Fruit fly (Drosophila melanogaster): ENCODE results near the gene tHMG2.
A peak's percentile ranks its signal among the peaks of the same experiment; 100 is the strongest.

Gene tHMG2

dm6 chr3R:22468829-22469487, 23.8 kb upstream of the tHMG2 start (continued):
- peak; percentile 67 for TF ChIP-seq gcm2 (GFP tag; optimal IDR thresholded peaks at IDR 0.05)
- TF ChIP-seq CG1529 (GFP tag; optimal IDR thresholded peaks at IDR 0.05), result peak; percentile 42
- TF ChIP-seq CG13775 (GFP tag; optimal IDR thresholded peaks at IDR 0.05), result peak; percentile 75
- no peak for TF ChIP-seq tna (GFP tag; IDR thresholded peaks at IDR 0.05; ENCODE audit: partially characterized antibody)
- TF ChIP-seq slbo (GFP tag; IDR thresholded peaks at IDR 0.05), result peak; percentile 91
- peak; percentile 84 for TF ChIP-seq CG31441 (GFP tag; IDR thresholded peaks at IDR 0.05)
- TF ChIP-seq ro (GFP tag; IDR thresholded peaks at IDR 0.05), result no peak; the same call in 1 of the 2 replicates
- peak; percentile 56 for TF ChIP-seq CG4707 (GFP tag; optimal IDR thresholded peaks at IDR 0.05)
- TF ChIP-seq pnt (GFP tag; optimal IDR thresholded peaks at IDR 0.05), result peak; percentile 85
- TF ChIP-seq Tbp (GFP tag; optimal IDR thresholded peaks at IDR 0.05), result no peak
- peak; percentile 67 for TF ChIP-seq chn (GFP tag; optimal IDR thresholded peaks at IDR 0.05)
- TF ChIP-seq emc (GFP tag; optimal IDR thresholded peaks at IDR 0.05), result peak; percentile 78
- peak; percentile 98 for TF ChIP-seq CG10274 (GFP tag; optimal IDR thresholded peaks at IDR 0.05)
- peak; percentile 72; the same call in 2 of the 3 replicates for TF ChIP-seq CG11560 (tag; IDR thresholded peaks at IDR 0.05)
- peak; percentile 50 for TF ChIP-seq trh (GFP tag; optimal IDR thresholded peaks at IDR 0.05)
- peak; percentile 78 for TF ChIP-seq cas (GFP tag; IDR thresholded peaks at IDR 0.05)
- TF ChIP-seq CG17361 (GFP tag; IDR thresholded peaks at IDR 0.05), result no peak; the same call in 2 of the 3 replicates
- peak; percentile 78 for TF ChIP-seq fu2 (GFP tag; optimal IDR thresholded peaks at IDR 0.05)
- peak; percentile 83 for TF ChIP-seq tin (GFP tag; optimal IDR thresholded peaks at IDR 0.05)

dm6 chr3R:22470064-22470463, 22.7 kb upstream of the tHMG2 start:
- TF ChIP-seq B-H2 (GFP tag; optimal IDR thresholded peaks at IDR 0.05) (no peak), Oaz (GFP tag; IDR thresholded peaks at IDR 0.05) (0 out of 2 replicates have a peak, but pooled peaks have one; percentile 9), cg (GFP tag; optimal IDR thresholded peaks at IDR 0.05) (peak; percentile 48), CG9215 (GFP tag; IDR thresholded peaks at IDR 0.05) (no peak), CG2129 (GFP tag; IDR thresholded peaks at IDR 0.05; ENCODE audit: partially characterized antibody) (no peak), CG6854 (GFP tag; optimal IDR thresholded peaks at IDR 0.05) (no peak), ci (GFP tag; IDR thresholded peaks at IDR 0.05) (peak; percentile 18; the same call in 1 of the 3 replicates), Ets97D (GFP tag; optimal IDR thresholded peaks at IDR 0.05) (peak; percentile 19), CG31441 (GFP tag; IDR thresholded peaks at IDR 0.05) (no peak), knrl (GFP tag; IDR thresholded peaks at IDR 0.05; ENCODE audit: partially characterized antibody) (no peak), Trl (optimal IDR thresholded peaks at IDR 0.05) (peak; percentile 39 to 56), Trl (GFP tag; optimal IDR thresholded peaks at IDR 0.05) (no peak), bab2 (GFP tag; optimal IDR thresholded peaks at IDR 0.05) (no peak), CG33557 (GFP tag; optimal IDR thresholded peaks at IDR 0.05) (no peak), pfk (GFP tag; optimal IDR thresholded peaks at IDR 0.05) (no peak), CG12659 (GFP tag; optimal IDR thresholded peaks at IDR 0.05) (peak; percentile 3), lov (optimal IDR thresholded peaks at IDR 0.05) (no peak), lov (GFP tag; IDR thresholded peaks at IDR 0.05) (no peak), CG1832 (GFP tag; optimal IDR thresholded peaks at IDR 0.05) (peak; percentile 35), Opbp (GFP tag; IDR thresholded peaks at IDR 0.05; ENCODE audit: partially characterized antibody) (peak; percentile 66), pnt (GFP tag; optimal IDR thresholded peaks at IDR 0.05) (no peak), Hr78 (GFP tag; optimal IDR thresholded peaks at IDR 0.05) (no peak), Dbx (GFP tag; IDR thresholded peaks at IDR 0.05) (no peak), Dref (GFP tag; IDR thresholded peaks at IDR 0.05) (0 out of 2 replicates have a peak, but pooled peaks have one; percentile 16), CG6765 (GFP tag; optimal IDR thresholded peaks at IDR 0.05) (peak; percentile 18), lab (GFP tag; optimal IDR thresholded peaks at IDR 0.05) (no peak), Med (GFP tag) (peak; percentile 26), hkb (optimal IDR thresholded peaks at IDR 0.05) (no peak), hkb (GFP tag; IDR thresholded peaks at IDR 0.05) (no peak), NC2α (GFP tag; optimal IDR thresholded peaks at IDR 0.05) (no peak), CG1647 (GFP tag; optimal IDR thresholded peaks at IDR 0.05) (no peak), ewg (GFP tag; optimal IDR thresholded peaks at IDR 0.05) (peak; percentile 89), schlank (tag; optimal IDR thresholded peaks at IDR 0.05) (no peak)
